Fruit fly (Drosophila melanogaster): ENCODE results near the gene CG3842.

The CG3842 gene

DNA sequence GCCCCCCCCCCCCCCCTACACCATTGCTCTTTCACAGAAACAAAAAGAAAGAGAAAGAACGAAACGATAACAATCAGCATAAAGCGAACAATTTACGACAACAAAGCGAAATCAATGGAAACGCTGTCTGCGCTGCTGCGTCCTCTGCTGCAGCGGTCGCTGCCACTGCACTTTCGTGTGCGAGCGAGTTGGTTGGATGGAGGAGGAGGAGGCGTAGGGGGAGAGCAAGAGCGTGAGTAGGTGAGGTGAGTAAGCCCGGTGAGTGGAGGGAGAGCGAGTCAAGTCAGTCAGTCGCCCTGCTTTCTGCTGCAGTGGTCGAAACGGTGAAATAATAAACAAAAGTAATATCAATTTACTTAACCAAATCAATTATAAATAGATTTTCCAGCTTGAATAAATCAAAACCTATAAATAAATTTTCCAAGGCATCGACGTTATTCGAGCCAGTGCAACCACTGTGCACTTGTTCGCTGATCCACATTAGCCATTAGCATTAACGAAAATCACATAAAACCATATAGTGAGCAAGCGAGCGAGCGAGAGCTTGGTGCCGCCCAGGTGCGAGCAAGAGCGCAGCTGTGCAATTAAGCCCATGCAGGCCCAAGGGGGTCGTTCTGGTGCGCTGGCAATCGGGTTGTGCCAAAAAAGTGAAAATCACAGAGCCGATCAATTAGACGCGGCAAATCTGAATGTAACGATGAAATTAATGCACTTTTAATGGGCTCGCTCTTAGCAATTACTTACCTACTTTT lies 6.4 kb downstream of the CG3842 start:
- TF ChIP-seq Dll (optimal IDR thresholded peaks at IDR 0.05) (peak; percentile 62), pan (optimal IDR thresholded peaks at IDR 0.05) (no peak)

DNA sequence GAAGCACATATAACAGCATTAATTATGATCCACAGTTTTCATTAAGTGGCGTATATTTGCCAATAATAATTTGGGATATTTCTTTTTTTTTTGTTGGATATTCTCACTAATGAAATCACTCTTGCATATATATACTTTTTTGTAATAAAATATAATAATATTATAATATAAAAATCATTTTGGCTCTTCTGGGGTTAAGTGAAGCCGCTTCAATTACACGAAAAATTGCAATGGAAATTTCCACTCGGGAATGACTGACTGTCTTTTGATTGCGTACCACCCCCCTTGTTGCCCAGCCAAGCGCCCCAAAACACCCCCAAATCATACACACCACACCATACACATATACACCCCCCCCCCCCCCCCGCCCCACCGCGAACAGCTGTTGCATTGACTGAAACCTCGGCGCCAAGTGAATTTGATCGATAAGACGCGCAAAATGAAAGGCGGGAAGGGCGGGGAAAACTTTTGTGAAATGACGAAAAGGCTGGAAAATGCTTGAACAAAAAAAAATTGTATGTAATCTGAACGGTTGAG lies 7.0 kb downstream of the CG3842 start:
- no peak for TF ChIP-seq psq (optimal IDR thresholded peaks at IDR 0.05)
- TF ChIP-seq Dll (optimal IDR thresholded peaks at IDR 0.05), result no peak
- TF ChIP-seq pan (optimal IDR thresholded peaks at IDR 0.05), result no peak
- TF ChIP-seq EcR (GFP tag; optimal IDR thresholded peaks at IDR 0.05), result no peak
- no peak for TF ChIP-seq usp (GFP tag; optimal IDR thresholded peaks at IDR 0.05)
- no peak for TF ChIP-seq CG8478 (optimal IDR thresholded peaks at IDR 0.05)

DNA sequence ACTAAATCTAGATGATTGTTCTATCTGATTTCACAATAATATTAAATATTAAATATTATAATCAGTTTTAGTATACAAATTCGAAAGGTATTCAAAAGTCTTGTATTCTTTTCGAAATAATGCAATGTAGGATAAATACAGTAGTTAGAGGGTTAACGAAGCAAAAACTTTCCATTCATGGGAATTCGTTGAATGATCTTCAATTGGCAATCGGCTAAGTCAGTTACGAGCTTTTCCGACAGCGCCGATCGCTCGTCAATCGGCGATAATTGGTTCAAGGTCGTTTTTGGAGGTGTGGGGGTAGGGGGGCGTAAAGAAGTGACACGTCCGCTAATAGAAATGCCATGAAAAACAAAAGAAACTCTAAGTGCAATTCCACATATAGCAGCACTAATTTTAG lies 8.6 kb downstream of the CG3842 start:
- TF ChIP-seq psq (optimal IDR thresholded peaks at IDR 0.05) (no peak), CG8478 (optimal IDR thresholded peaks at IDR 0.05) (no peak), Dll (optimal IDR thresholded peaks at IDR 0.05) (no peak), pan (optimal IDR thresholded peaks at IDR 0.05) (no peak), EcR (GFP tag; optimal IDR thresholded peaks at IDR 0.05) (no peak), usp (GFP tag; optimal IDR thresholded peaks at IDR 0.05) (no peak)

DNA sequence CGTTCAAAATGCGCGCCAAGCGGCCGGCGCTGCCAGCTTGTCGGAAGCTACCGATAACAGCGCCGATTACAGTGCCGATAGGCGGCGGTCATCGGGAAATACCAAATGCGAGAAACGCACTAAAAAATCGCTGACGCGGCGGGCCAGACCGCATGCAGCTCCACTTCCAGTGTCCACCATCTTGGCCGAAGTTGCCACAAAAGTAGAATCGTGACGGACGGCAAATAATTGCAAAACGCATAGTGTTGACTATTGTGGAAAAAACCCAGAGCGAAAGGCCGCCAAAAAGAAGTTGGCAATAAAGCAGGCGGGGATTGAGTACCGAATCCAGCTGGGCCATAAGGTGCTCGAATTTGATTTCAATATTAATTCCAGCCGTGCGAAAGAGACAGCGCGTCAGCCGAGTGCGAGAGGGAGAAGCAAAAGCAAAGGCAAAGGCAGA lies 9.4 kb downstream of the CG3842 start, which contains the start of gene CG3847:
TSS of gene CG3847 (plus strand) at position 178 of the 442 bp plus-strand sequence.
- TF ChIP-seq EcR (GFP tag; optimal IDR thresholded peaks at IDR 0.05) (no peak), pan (optimal IDR thresholded peaks at IDR 0.05) (no peak), psq (optimal IDR thresholded peaks at IDR 0.05) (no peak), usp (GFP tag; optimal IDR thresholded peaks at IDR 0.05) (no peak)

DNA sequence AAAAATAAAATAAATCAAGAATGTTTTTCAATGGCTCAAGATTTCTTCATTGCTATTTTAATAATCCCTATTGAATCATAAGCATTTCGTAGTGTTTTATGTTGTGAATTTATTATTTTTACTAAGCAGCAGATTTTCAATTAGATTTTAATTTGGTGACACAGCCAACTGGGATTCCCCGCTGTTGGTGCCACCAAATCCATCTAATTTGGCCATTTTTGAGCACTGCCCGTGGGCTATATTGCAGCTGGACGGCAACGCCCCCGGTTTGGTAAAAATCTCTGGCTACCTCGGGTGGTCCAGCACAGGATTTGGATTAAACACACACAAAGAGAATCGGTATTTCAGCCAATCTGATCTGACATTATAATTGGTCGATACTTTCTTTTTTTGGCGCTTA lies 11.7 kb downstream of the CG3842 start:
- TF ChIP-seq pan (optimal IDR thresholded peaks at IDR 0.05), result no peak
- no peak for TF ChIP-seq usp (GFP tag; optimal IDR thresholded peaks at IDR 0.05)
- TF ChIP-seq psq (optimal IDR thresholded peaks at IDR 0.05), result no peak
- TF ChIP-seq Dll (optimal IDR thresholded peaks at IDR 0.05), result no peak
- TF ChIP-seq CG8478 (optimal IDR thresholded peaks at IDR 0.05), result no peak
- no peak for TF ChIP-seq EcR (GFP tag; optimal IDR thresholded peaks at IDR 0.05)

DNA sequence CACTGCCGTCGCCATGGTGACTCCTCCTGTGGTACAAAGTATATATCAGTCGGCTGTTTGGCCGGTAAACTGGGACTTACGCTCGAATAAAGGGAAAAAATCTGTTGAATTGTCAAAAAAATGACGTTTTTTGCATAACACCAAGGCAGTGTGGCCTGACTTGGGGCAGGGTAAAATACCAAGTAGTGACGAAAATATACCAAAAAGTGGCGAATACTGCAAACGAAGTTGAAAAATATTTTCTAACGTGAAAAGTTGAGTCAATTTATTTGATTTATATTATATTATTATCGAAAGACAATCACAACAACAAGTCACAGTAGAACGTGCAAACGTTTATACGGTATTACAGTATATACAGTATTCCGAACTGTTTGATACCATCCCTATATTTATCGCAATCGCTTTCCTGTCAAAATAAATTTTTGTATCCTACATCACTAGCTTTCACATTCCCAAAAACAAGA lies 12.7 kb downstream of the CG3842 start, which contains the start of the genes ND-B16.6 and kdn:
TSS of gene ND-B16.6 (minus strand) at position 189 of the 467 bp plus-strand sequence.
TSS of gene kdn (plus strand) at position 417 of the 467 bp plus-strand sequence.
- no peak for TF ChIP-seq CG8478 (optimal IDR thresholded peaks at IDR 0.05)
- TF ChIP-seq psq (optimal IDR thresholded peaks at IDR 0.05), result no peak
- TF ChIP-seq usp (GFP tag; optimal IDR thresholded peaks at IDR 0.05), result no peak
- TF ChIP-seq EcR (GFP tag; optimal IDR thresholded peaks at IDR 0.05), result no peak
- TF ChIP-seq pan (optimal IDR thresholded peaks at IDR 0.05), result no peak
- no peak for TF ChIP-seq Dll (optimal IDR thresholded peaks at IDR 0.05)

DNA sequence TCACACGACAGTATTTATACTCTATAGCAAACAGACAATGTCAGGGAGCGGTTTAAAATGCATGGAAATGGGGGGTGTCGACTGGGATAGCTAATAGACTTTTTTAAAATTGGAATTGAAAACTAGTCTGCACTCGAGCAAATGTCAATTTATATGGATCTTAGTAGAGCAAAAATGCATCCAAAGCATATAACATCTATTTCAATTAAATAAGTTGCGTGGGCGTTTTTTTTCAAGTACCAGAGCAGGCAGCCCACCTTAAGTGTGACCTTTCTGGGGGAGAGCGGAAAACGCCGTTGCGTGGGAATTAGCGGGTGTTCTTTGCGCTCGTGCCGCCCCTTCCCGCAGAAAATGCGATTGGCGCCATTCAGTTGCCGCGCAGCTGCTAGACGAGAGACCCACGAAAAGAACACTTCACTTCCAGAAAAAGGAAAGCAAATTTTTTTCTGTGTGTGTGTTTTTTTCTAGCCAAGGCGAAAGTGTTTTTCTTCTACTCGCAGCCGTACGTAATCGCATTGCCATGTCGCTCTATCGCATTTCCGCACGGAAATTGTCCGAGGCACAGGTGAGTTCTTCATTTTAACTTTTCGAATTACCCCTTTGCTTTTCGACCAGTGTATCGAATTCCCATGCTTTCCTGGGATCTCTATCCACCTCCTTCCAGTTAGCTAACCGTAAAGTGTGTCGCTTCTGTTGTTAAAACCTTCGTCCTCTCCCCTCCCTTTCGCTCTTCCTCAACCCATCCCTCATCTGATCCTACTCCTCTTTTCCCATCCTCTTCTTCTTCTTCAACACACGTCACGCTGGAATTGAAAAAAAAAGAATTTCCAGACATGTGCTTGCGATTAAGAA lies 14.6 kb downstream of the CG3842 start:
- TF ChIP-seq pan (optimal IDR thresholded peaks at IDR 0.05), result no peak
- TF ChIP-seq EcR (GFP tag; optimal IDR thresholded peaks at IDR 0.05), result no peak
- TF ChIP-seq Dll (optimal IDR thresholded peaks at IDR 0.05), result no peak
- no peak for TF ChIP-seq CG8478 (optimal IDR thresholded peaks at IDR 0.05)
- TF ChIP-seq psq (optimal IDR thresholded peaks at IDR 0.05), result no peak
- TF ChIP-seq usp (GFP tag; optimal IDR thresholded peaks at IDR 0.05), result no peak

DNA sequence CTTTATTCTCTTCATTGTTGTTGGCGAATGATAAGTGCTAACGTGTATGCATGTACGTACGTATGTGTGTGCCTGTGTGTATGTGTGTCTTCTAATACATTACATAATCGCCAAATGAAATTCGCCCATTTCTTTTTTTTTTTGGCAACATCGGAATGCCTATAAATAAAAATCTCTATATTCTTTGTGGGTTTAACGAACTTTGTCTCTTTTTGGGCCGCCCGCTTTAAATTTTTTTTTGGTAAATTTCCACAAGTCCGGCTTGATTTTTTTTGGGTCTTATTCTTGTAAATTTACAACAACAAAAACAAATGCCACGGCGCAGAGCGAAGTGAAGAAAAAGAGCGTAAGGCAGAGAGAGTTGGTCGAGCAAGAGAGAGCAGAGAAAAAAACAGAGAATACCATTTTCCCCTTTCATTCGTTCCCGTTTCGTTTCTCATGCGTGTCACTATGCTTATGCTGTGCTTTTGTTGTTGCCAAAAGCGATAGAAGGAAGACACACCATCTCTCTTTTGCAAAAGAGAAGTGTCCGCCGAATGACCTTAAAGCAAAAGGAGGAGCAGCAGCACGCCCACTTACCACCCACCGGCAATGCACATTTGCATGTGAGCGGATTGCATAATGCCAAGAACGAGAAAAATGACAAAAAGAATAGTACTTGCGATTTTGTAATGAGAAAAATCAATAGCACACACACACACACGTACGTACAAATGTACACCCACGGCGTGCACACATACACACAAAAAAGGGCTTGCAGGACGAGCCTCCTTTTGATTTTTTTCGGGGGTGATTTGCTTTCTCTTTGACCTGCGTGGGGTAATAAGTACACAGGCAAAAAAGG lies 15.4 kb downstream of the CG3842 start:
- no peak for TF ChIP-seq Dll (optimal IDR thresholded peaks at IDR 0.05)
- TF ChIP-seq EcR (GFP tag; optimal IDR thresholded peaks at IDR 0.05), result no peak
- TF ChIP-seq pan (optimal IDR thresholded peaks at IDR 0.05), result no peak
- TF ChIP-seq usp (GFP tag; optimal IDR thresholded peaks at IDR 0.05), result no peak
- no peak for TF ChIP-seq psq (optimal IDR thresholded peaks at IDR 0.05)
- TF ChIP-seq CG8478 (optimal IDR thresholded peaks at IDR 0.05), result no peak

DNA sequence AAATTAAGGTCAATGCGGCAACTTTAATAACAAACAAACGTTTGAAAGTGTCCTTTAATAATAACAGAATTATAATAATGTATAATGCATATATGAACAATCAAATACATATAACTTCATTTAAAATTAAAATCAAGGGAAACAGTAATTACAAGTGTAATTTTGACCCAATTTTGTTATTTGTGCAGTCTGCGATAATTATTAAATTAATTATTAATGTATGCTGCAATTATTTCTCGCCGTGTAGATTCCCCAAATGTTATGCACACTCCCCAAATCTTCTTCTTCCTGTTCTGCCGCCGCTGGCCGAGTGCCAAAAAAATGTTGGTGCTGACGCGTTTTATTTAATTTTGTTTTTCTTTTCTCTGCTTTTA lies 16.0 kb downstream of the CG3842 start:
- TF ChIP-seq psq (optimal IDR thresholded peaks at IDR 0.05), result no peak
- TF ChIP-seq CG8478 (optimal IDR thresholded peaks at IDR 0.05), result no peak
- TF ChIP-seq EcR (GFP tag; optimal IDR thresholded peaks at IDR 0.05), result no peak
- no peak for TF ChIP-seq Dll (optimal IDR thresholded peaks at IDR 0.05)
- TF ChIP-seq usp (GFP tag; optimal IDR thresholded peaks at IDR 0.05), result no peak
- no peak for TF ChIP-seq pan (optimal IDR thresholded peaks at IDR 0.05)

DNA sequence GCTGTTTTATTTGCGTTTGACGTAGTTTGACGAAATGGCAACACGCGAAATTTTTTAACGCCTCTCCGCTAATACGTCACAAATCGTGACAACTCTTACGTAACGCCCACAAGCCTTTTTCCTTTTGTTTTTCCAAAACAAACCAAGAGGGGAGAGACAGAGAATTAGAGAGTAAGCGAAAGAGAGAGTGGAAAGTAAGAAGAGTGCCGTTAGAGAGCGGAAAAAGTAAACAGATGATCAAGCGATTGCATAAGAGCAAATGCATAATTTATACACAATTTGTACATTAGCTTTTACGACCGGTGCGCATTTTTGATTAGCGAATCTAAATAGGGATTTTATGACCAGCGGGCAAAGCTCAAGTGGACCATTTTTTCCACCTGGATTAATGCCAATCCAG lies 16.6 kb downstream of the CG3842 start:
- TF ChIP-seq EcR (GFP tag; optimal IDR thresholded peaks at IDR 0.05) (no peak), Dll (optimal IDR thresholded peaks at IDR 0.05) (no peak), usp (GFP tag; optimal IDR thresholded peaks at IDR 0.05) (no peak), CG8478 (optimal IDR thresholded peaks at IDR 0.05) (no peak), psq (optimal IDR thresholded peaks at IDR 0.05) (no peak), pan (optimal IDR thresholded peaks at IDR 0.05) (no peak)

DNA sequence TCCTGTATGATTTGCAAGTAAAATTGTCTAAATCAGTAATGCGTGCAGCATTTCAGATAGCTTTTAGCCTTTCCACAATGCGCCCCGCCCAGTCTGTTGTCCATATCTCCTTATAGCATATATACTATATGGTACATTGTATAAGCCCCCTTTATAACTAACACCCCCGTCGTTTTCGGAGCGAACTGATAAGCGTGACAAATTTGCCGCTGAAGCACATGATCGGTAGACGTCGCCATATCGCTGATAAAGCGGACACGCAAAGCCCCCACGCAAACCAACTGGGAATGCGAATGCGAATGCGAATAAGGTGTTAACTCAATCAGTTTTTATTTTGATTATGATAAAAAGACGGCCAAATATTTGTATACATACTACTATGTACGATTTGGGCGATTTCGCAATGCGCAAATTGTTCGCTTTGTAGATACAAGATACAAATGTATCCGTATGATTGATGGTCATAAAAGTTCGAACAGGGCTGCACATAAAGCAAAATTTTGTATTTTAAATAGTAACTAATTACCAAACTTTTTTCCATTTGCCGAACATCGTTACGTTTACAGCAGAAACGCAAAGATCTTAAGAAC lies 17.6 kb downstream of the CG3842 start:
- TF ChIP-seq usp (GFP tag; optimal IDR thresholded peaks at IDR 0.05), result no peak
- no peak for TF ChIP-seq CG8478 (optimal IDR thresholded peaks at IDR 0.05)
- TF ChIP-seq pan (optimal IDR thresholded peaks at IDR 0.05), result no peak
- TF ChIP-seq Dll (optimal IDR thresholded peaks at IDR 0.05), result no peak
- TF ChIP-seq psq (optimal IDR thresholded peaks at IDR 0.05), result no peak
- TF ChIP-seq EcR (GFP tag; optimal IDR thresholded peaks at IDR 0.05), result no peak
